Worm (Caenorhabditis elegans) whole organism, L2 larva: ENCODE data around the gene H10E21.4.
A peak's percentile ranks its signal among the peaks of the same experiment; 100 is the strongest.

Source experiments
- C34F6.9 ChIP-seq: fragments of 150-350 bp; optimal IDR thresholded peaks from 2 replicates; lab custom pipeline; 2014; ENCODE audit warnings: missing biosample characterization, missing genetic modification characterization
- F13H6.1 ChIP-seq: sonication (generic microtip); optimal IDR thresholded peaks from 2 replicates; lab custom pipeline; 2016; ENCODE audit warnings: missing genetic modification characterization, missing compliant biosample characterization
- R02D3.7 ChIP-seq: fragments of 150-350 bp; optimal IDR thresholded peaks from 2 replicates; lab custom pipeline; 2014; ENCODE audit warnings: missing biosample characterization, missing genetic modification characterization
- Y55F3AM.14 ChIP-seq: fragments of 200-800 bp; sonication (Bioruptor generic); optimal IDR thresholded peaks from 2 replicates; lab custom pipeline; 2018; ENCODE audit warnings: mild to moderate bottlenecking, missing genetic modification characterization, missing compliant biosample characterization
- ZK546.5 ChIP-seq: sonication (generic microtip); optimal IDR thresholded peaks from 2 replicates; lab custom pipeline; 2017; ENCODE audit warnings: missing biosample characterization, missing genetic modification characterization
- aly-2 ChIP-seq: fragments of 150-350 bp; optimal IDR thresholded peaks from 2 replicates; lab custom pipeline; 2014; ENCODE audit warnings: missing biosample characterization, missing genetic modification characterization
- ama-1 ChIP-seq: fragments of 150-350 bp; optimal IDR thresholded peaks from 2 replicates; lab custom pipeline; 2018; ENCODE audit warnings: inconsistent platforms
- blmp-1 ChIP-seq: sonication (generic microtip); optimal IDR thresholded peaks from 2 replicates; lab custom pipeline; 2017; ENCODE audit warnings: missing genetic modification characterization, mild to moderate bottlenecking, missing compliant biosample characterization, antibody characterized with exemption, moderate library complexity; ENCODE audit not compliant: insufficient read depth
- crh-2 ChIP-seq: sonication (generic microtip); optimal IDR thresholded peaks from 2 replicates; lab custom pipeline; 2017; ENCODE audit warnings: missing biosample characterization, missing genetic modification characterization
- dmd-4 ChIP-seq: sonication (generic microtip); optimal IDR thresholded peaks from 2 replicates; lab custom pipeline; 2017; ENCODE audit warnings: missing biosample characterization, missing genetic modification characterization
- egl-27 ChIP-seq: sonication (generic microtip); optimal IDR thresholded peaks from 3 replicates; lab custom pipeline; 2017; ENCODE audit warnings: missing biosample characterization, missing genetic modification reagents, missing genetic modification characterization
- elt-3 ChIP-seq: sonication (generic microtip); optimal IDR thresholded peaks from 2 replicates; lab custom pipeline; 2017; ENCODE audit warnings: missing biosample characterization, missing genetic modification characterization
- fos-1 ChIP-seq: fragments of 150-350 bp; optimal IDR thresholded peaks from 2 replicates; lab custom pipeline; 2014; ENCODE audit warnings: missing biosample characterization, missing genetic modification characterization
- gmeb-1 ChIP-seq: fragments of 150-350 bp; optimal IDR thresholded peaks from 2 replicates; lab custom pipeline; 2014; ENCODE audit warnings: missing biosample characterization, missing genetic modification characterization
- lin-11 ChIP-seq: fragments of 150-350 bp; sonication (generic microtip); optimal IDR thresholded peaks from 2 replicates; lab custom pipeline; 2014; ENCODE audit warnings: missing biosample characterization, missing genetic modification characterization, inconsistent platforms, mixed read lengths
- lin-13 ChIP-seq: fragments of 150-350 bp; optimal IDR thresholded peaks from 2 replicates; lab custom pipeline; 2014; ENCODE audit warnings: missing biosample characterization, missing genetic modification reagents, missing genetic modification characterization
- lin-39 ChIP-seq: fragments of 150-350 bp; optimal IDR thresholded peaks from 2 replicates; lab custom pipeline; 2014; ENCODE audit warnings: missing biosample characterization, missing genetic modification reagents, missing genetic modification characterization
- lsy-2 ChIP-seq, 2 experiments: fragments of 150-350 bp in 1 of 2; sonication (generic microtip) in 1 of 2; optimal IDR thresholded peaks; 2 replicates each; lab custom pipeline; 2014 to 2017; ENCODE audit warnings: missing biosample characterization in 2 of 2, missing genetic modification characterization in 2 of 2
- mab-5 ChIP-seq: fragments of 150-350 bp; optimal IDR thresholded peaks from 2 replicates; lab custom pipeline; 2014; ENCODE audit warnings: missing biosample characterization, missing genetic modification characterization
- mbf-1 ChIP-seq: sonication (generic microtip); optimal IDR thresholded peaks from 2 replicates; lab custom pipeline; 2017; ENCODE audit warnings: missing biosample characterization, missing genetic modification characterization
- mdl-1 ChIP-seq, 2 experiments: fragments of 150-350 bp in 1 of 2; sonication (generic microtip) in 1 of 2; optimal IDR thresholded peaks; 2 replicates each; lab custom pipeline; 2017; ENCODE audit warnings: missing biosample characterization in 2 of 2, missing genetic modification characterization in 2 of 2
- nhr-11 ChIP-seq: fragments of 150-350 bp; optimal IDR thresholded peaks from 2 replicates; lab custom pipeline; 2014; ENCODE audit warnings: missing biosample characterization, missing genetic modification characterization
- nhr-12 ChIP-seq: fragments of 150-350 bp; optimal IDR thresholded peaks from 2 replicates; lab custom pipeline; 2014; ENCODE audit warnings: missing biosample characterization, missing genetic modification characterization
- nhr-129 ChIP-seq: fragments of 150-350 bp; optimal IDR thresholded peaks from 2 replicates; lab custom pipeline; 2014; ENCODE audit warnings: missing biosample characterization, missing genetic modification characterization
- nhr-21 ChIP-seq: fragments of 150-350 bp; optimal IDR thresholded peaks from 2 replicates; lab custom pipeline; 2014; ENCODE audit warnings: missing biosample characterization, missing genetic modification characterization
- nhr-23 ChIP-seq: fragments of 150-350 bp; optimal IDR thresholded peaks from 2 replicates; lab custom pipeline; 2014; ENCODE audit warnings: missing biosample characterization, missing genetic modification reagents, missing genetic modification characterization
- nhr-237 ChIP-seq: fragments of 150-350 bp; optimal IDR thresholded peaks from 2 replicates; lab custom pipeline; 2014; ENCODE audit warnings: missing biosample characterization, missing genetic modification characterization
- nhr-25 ChIP-seq: fragments of 150-350 bp; sonication (generic microtip); optimal IDR thresholded peaks from 3 replicates; lab custom pipeline; 2014; ENCODE audit warnings: missing biosample characterization, missing genetic modification characterization
- nhr-6 ChIP-seq: fragments of 150-350 bp; optimal IDR thresholded peaks from 2 replicates; lab custom pipeline; 2014; ENCODE audit warnings: missing biosample characterization, missing genetic modification characterization
- nhr-77 ChIP-seq: fragments of 150-350 bp; optimal IDR thresholded peaks from 2 replicates; lab custom pipeline; 2014; ENCODE audit warnings: missing biosample characterization, missing genetic modification characterization
- peb-1 ChIP-seq: fragments of 150-350 bp; optimal IDR thresholded peaks from 2 replicates; lab custom pipeline; 2014; ENCODE audit warnings: missing biosample characterization, missing genetic modification characterization
- sem-4 ChIP-seq: fragments of 150-350 bp; optimal IDR thresholded peaks from 2 replicates; lab custom pipeline; 2014; ENCODE audit warnings: missing biosample characterization, missing genetic modification reagents, missing genetic modification characterization
- skn-1 ChIP-seq: sonication (generic microtip); optimal IDR thresholded peaks from 2 replicates; lab custom pipeline; 2017; ENCODE audit warnings: missing biosample characterization, missing genetic modification characterization
- sma-3 ChIP-seq: sonication (generic microtip); optimal IDR thresholded peaks from 2 replicates; lab custom pipeline; 2016; ENCODE audit warnings: missing genetic modification reagents, missing genetic modification characterization, missing compliant biosample characterization
- sma-9 ChIP-seq, 2 experiments: fragments of 150-350 bp in 1 of 2; sonication (generic microtip) in 1 of 2; optimal IDR thresholded peaks; 2 replicates each; lab custom pipeline; 2014 to 2016; ENCODE audit warnings: missing genetic modification characterization in 2 of 2, mild to moderate bottlenecking in 1 of 2, missing biosample characterization in 1 of 2, missing compliant biosample characterization in 1 of 2, missing genetic modification reagents in 1 of 2, moderate library complexity in 1 of 2
- snpc-4 ChIP-seq: fragments of 150-350 bp; optimal IDR thresholded peaks from 2 replicates; lab custom pipeline; 2014; ENCODE audit warnings: missing biosample characterization, missing genetic modification characterization
- unc-39 ChIP-seq: fragments of 150-350 bp; optimal IDR thresholded peaks from 2 replicates; lab custom pipeline; 2014; ENCODE audit warnings: missing biosample characterization, missing genetic modification characterization
- unc-55 ChIP-seq: fragments of 150-350 bp; sonication (generic microtip); optimal IDR thresholded peaks from 3 replicates; lab custom pipeline; 2014; ENCODE audit warnings: missing biosample characterization, missing genetic modification reagents, missing genetic modification characterization
- unc-62 ChIP-seq: fragments of 150-350 bp; optimal IDR thresholded peaks from 2 replicates; lab custom pipeline; 2014; ENCODE audit warnings: missing biosample characterization, missing genetic modification reagents, missing genetic modification characterization
- zag-1 ChIP-seq: fragments of 150-350 bp; optimal IDR thresholded peaks from 2 replicates; lab custom pipeline; 2014; ENCODE audit warnings: missing biosample characterization, missing genetic modification characterization
- ztf-1 ChIP-seq: fragments of 200-800 bp; sonication (Bioruptor generic); conservative IDR thresholded peaks from 2 replicates; pipeline ENCODE4 v1.3.6; 2022; ENCODE audit warnings: missing genetic modification characterization, missing compliant biosample characterization
- ztf-11 ChIP-seq: sonication (generic microtip); optimal IDR thresholded peaks from 2 replicates; lab custom pipeline; 2017; ENCODE audit warnings: missing biosample characterization, missing genetic modification characterization
- ztf-4 ChIP-seq: fragments of 150-350 bp; optimal IDR thresholded peaks from 2 replicates; lab custom pipeline; 2014; ENCODE audit warnings: missing biosample characterization, missing genetic modification characterization

H10E21.4 gene

DNA sequence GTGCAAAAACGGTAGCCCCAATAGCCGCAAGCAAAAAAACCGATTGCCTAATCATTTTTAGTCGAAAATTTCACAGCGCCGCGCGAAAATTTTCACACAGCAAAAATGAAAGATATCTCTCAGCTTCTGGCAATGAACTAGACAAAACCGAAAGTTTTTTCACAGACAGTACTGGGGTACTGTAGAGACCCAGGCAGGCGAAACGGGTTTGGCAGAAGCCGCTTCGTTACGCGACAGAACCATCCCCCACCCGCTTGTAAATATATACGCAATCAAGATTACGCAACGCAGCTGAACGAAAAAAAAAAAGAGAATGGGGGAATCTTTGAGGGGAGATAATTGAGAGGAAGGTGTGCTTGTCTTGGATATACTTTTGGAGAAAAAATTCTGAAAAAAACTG is at the start of gene H10E21.4:
Gene H10E21.4, minus strand, starts transcription at position 167 of the 400 bp plus-strand sequence.
- TF ChIP-seq elt-3 (tag; lab: Kevin White, UChicago) (no peak), gmeb-1 (tag; lab: Kevin White, UChicago) (no peak), sem-4 (tag; lab: Kevin White, UChicago) (no peak), egl-27 (tag; lab: Kevin White, UChicago) (no peak), ztf-1 (no peak), ama-1 (lab: Kevin White, UChicago) (no peak), nhr-6 (tag; lab: Kevin White, UChicago) (no peak), unc-55 (GFP tag; lab: Kevin White, UChicago) (no peak), C34F6.9 (tag; lab: Kevin White, UChicago) (no peak), unc-62 (no peak), nhr-11 (tag; lab: Kevin White, UChicago) (no peak), crh-2 (no peak), nhr-237 (tag; lab: Kevin White, UChicago) (no peak), sma-3 (GFP tag; lab: Kevin White, UChicago) (no peak), fos-1 (tag; lab: Kevin White, UChicago) (no peak), lsy-2 (tag; optimal IDR thresholded peaks at IDR 0.05; lab: Kevin White, UChicago) (no peak), nhr-12 (tag; lab: Kevin White, UChicago) (no peak), snpc-4 (tag; lab: Kevin White, UChicago) (no peak), unc-39 (tag; lab: Kevin White, UChicago) (no peak)
- TF ChIP-seq, all 48 proteins: peak for 0

DNA sequence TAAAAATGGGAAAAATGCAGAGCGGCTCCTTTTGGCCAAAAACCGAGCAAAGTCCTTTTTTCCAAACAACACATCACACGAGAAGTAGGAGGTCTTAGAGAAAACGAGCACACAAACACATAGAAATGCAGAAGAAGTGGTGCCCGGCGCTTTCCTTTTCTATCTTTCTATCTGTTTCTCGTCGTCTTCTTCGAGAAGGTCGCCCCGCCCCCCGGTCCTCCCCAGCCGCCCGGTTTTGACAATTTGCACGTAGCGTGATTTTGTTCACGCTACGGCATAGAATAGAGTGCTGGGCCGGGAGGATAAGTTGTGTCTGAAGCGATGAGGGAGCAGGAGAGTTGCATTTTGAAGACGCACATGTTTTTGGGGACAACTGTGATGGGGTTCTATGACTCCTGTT is 47.5 kb upstream of the H10E21.4 start:
- peak in 1 of 2 experiments; percentile 44 for TF ChIP-seq lsy-2 (tag; optimal IDR thresholded peaks at IDR 0.05; lab: Kevin White, UChicago)
- TF ChIP-seq nhr-11 (tag; lab: Kevin White, UChicago): no peak
- no peak for TF ChIP-seq R02D3.7 (tag; lab: Kevin White, UChicago)
- peak; percentile 23 for TF ChIP-seq Y55F3AM.14
- peak; percentile 52 for TF ChIP-seq C34F6.9 (tag; lab: Kevin White, UChicago)
- TF ChIP-seq zag-1 (tag; lab: Kevin White, UChicago): no peak
- peak; percentile 20 for TF ChIP-seq lin-13
- TF ChIP-seq ama-1 (lab: Kevin White, UChicago): peak; percentile 80
- peak; percentile 31 for TF ChIP-seq sem-4 (tag; lab: Kevin White, UChicago)
- no peak for TF ChIP-seq skn-1 (tag; lab: Kevin White, UChicago)
- TF ChIP-seq mdl-1 (tag; optimal IDR thresholded peaks at IDR 0.05; lab: Kevin White, UChicago): no peak
- TF ChIP-seq nhr-129 (tag; lab: Kevin White, UChicago): peak; percentile 74
- TF ChIP-seq lin-11 (tag; lab: Kevin White, UChicago): peak; percentile 49
- peak; percentile 45 for TF ChIP-seq unc-55 (GFP tag; lab: Kevin White, UChicago)
- no peak for TF ChIP-seq sma-3 (GFP tag; lab: Kevin White, UChicago)
- TF ChIP-seq sma-9 (GFP tag; optimal IDR thresholded peaks at IDR 0.05; lab: Kevin White, UChicago): peak; percentile 37
- TF ChIP-seq sma-9 (tag; optimal IDR thresholded peaks at IDR 0.05; lab: Kevin White, UChicago): no peak
- no peak for TF ChIP-seq gmeb-1 (tag; lab: Kevin White, UChicago)
- TF ChIP-seq unc-39 (tag; lab: Kevin White, UChicago): no peak
- TF ChIP-seq nhr-77 (tag; lab: Kevin White, UChicago): no peak
- no peak for TF ChIP-seq dmd-4 (tag; lab: Kevin White, UChicago)
- peak; percentile 74 for TF ChIP-seq F13H6.1 (tag; lab: Kevin White, UChicago)

DNA sequence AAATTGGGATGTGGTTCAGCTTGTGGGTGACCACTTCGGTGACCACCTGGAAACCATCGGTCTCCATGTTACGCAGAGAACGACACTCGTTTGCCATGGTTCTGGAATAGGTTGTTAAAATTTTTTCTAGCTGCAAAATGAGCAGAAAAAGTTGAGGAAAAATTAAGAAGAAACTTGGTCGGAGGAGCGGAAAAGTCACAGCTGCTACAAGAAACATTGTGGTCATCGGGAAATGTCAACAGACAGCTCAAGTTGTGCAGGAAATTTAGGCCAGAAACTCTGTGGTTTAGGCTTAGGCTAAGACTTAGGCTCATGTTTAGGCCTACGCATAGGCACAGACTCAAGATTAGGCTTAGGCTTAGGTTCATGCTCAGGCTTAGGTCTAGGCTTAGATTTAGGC is 46.7 kb upstream of the H10E21.4 start, which contains the start of gene pck-1:
Gene pck-1, minus strand, starts transcription at position 101 of the 400 bp plus-strand sequence.
- TF ChIP-seq ama-1 (lab: Kevin White, UChicago): peak; percentile 17
- no peak for TF ChIP-seq ztf-4

- TF ChIP-seq Y55F3AM.14 (no peak), ztf-11 (tag; lab: Kevin White, UChicago) (no peak), nhr-25 (no peak), nhr-21 (tag; lab: Kevin White, UChicago) (no peak), mbf-1 (tag; lab: Kevin White, UChicago) (no peak), nhr-11 (tag; lab: Kevin White, UChicago) (no peak), ama-1 (lab: Kevin White, UChicago) (no peak), nhr-77 (tag; lab: Kevin White, UChicago) (no peak), nhr-129 (tag; lab: Kevin White, UChicago) (peak; percentile 63), lin-39 (tag; lab: Kevin White, UChicago) (no peak), unc-39 (tag; lab: Kevin White, UChicago) (no peak), nhr-12 (tag; lab: Kevin White, UChicago) (no peak), aly-2 (tag; lab: Kevin White, UChicago) (no peak), fos-1 (tag; lab: Kevin White, UChicago) (no peak), blmp-1 (tag; lab: Kevin White, UChicago) (no peak), sem-4 (tag; lab: Kevin White, UChicago) (no peak), egl-27 (tag; lab: Kevin White, UChicago) (no peak), ZK546.5 (tag; lab: Kevin White, UChicago) (no peak), ztf-1 (no peak), peb-1 (tag; lab: Kevin White, UChicago) (no peak), unc-55 (GFP tag; lab: Kevin White, UChicago) (no peak), elt-3 (tag; lab: Kevin White, UChicago) (no peak), mab-5 (tag; lab: Kevin White, UChicago) (no peak), sma-9 (GFP tag; optimal IDR thresholded peaks at IDR 0.05; lab: Kevin White, UChicago) (peak; percentile 44), sma-9 (tag; optimal IDR thresholded peaks at IDR 0.05; lab: Kevin White, UChicago) (no peak), F13H6.1 (tag; lab: Kevin White, UChicago) (peak; percentile 54), skn-1 (tag; lab: Kevin White, UChicago) (no peak), dmd-4 (tag; lab: Kevin White, UChicago) (no peak), sma-3 (GFP tag; lab: Kevin White, UChicago) (no peak), nhr-23 (no peak), C34F6.9 (tag; lab: Kevin White, UChicago) (peak; percentile 15), lin-13 (no peak)
Measured at ce11 chrIII:65626-65937, 46.1 kb upstream of the H10E21.4 start.
